Worm (Caenorhabditis elegans): ENCODE results near the gene K06H7.7.

Gene K06H7.7

ce11 chrIII:8130177-8130902 is 45.1 kb upstream of the K06H7.7 start, which contains the start of the genes rpl-21 and C14B9.10 (continued):
- TF ChIP-seq unc-86 (tag; optimal IDR thresholded peaks at IDR 0.05) (peak; percentile 74), efl-1 (optimal IDR thresholded peaks at IDR 0.05) (peak; percentile 87 to 91), efl-1 (GFP tag; optimal IDR thresholded peaks at IDR 0.05 in 1 of 2) (peak; percentile 77 to 97), nhr-71 (tag; optimal IDR thresholded peaks at IDR 0.05) (peak; percentile 92), nhr-47 (tag; optimal IDR thresholded peaks at IDR 0.05) (peak; percentile 86), grh-1 (GFP tag; IDR thresholded peaks at IDR 0.05) (peak; percentile 64), lsy-2 (tag; optimal IDR thresholded peaks at IDR 0.05) (peak; percentile 99), fkh-8 (tag; optimal IDR thresholded peaks at IDR 0.05) (peak; percentile 68), snpc-4 (tag; optimal IDR thresholded peaks at IDR 0.05) (peak; percentile 35), xbp-1 (tag; optimal IDR thresholded peaks at IDR 0.05) (peak; percentile 81), nhr-84 (tag; optimal IDR thresholded peaks at IDR 0.05) (no peak), lir-3 (tag; optimal IDR thresholded peaks at IDR 0.05; ENCODE audit: poor library complexity) (peak; percentile 48), rnt-1 (tag; optimal IDR thresholded peaks at IDR 0.05) (peak; percentile 86), lin-39 (tag; optimal IDR thresholded peaks at IDR 0.05) (peak; percentile 69), nhr-19 (GFP tag; conservative IDR thresholded peaks at IDR 0.05) (peak; percentile 85), mdl-1 (tag; optimal IDR thresholded peaks at IDR 0.05) (peak in 1 of 2 experiments; percentile 77), dpl-1 (GFP tag; optimal IDR thresholded peaks at IDR 0.05) (peak; percentile 75 to 80 (median 78)), zag-1 (tag; optimal IDR thresholded peaks at IDR 0.05) (no peak), C34B4.2 (tag; optimal IDR thresholded peaks at IDR 0.05) (no peak)

- no peak for TF ChIP-seq isw-1 (GFP tag; IDR thresholded peaks at IDR 0.05)
- TF ChIP-seq lsy-2 (tag; optimal IDR thresholded peaks at IDR 0.05) = peak in 1 of 2 experiments; percentile 28
- TF ChIP-seq irx-1 (tag; optimal IDR thresholded peaks at IDR 0.05) = no peak
- TF ChIP-seq ztf-11 (tag; optimal IDR thresholded peaks at IDR 0.05) = no peak
- no peak for TF ChIP-seq nhr-76 (tag; optimal IDR thresholded peaks at IDR 0.05)
Measured at ce11 chrIII:8129195-8129594, 43.9 kb upstream of the K06H7.7 start.

- no peak for TF ChIP-seq elt-3 (tag; optimal IDR thresholded peaks at IDR 0.05)
- no peak for TF ChIP-seq unc-30 (tag; optimal IDR thresholded peaks at IDR 0.05)
- no peak for TF ChIP-seq alr-1 (tag; optimal IDR thresholded peaks at IDR 0.05; ENCODE audit: borderline replicate concordance)
- TF ChIP-seq Y116A8C.19 (tag; optimal IDR thresholded peaks at IDR 0.05; ENCODE audit: borderline replicate concordance) = no peak
- no peak for TF ChIP-seq C16A3.4 (tag; optimal IDR thresholded peaks at IDR 0.05)
- no peak for TF ChIP-seq unc-62 (GFP tag; optimal IDR thresholded peaks at IDR 0.05)
- TF ChIP-seq sox-4 (tag; optimal IDR thresholded peaks at IDR 0.05) = no peak
- no peak for TF ChIP-seq grh-1 (GFP tag; IDR thresholded peaks at IDR 0.05)
- TF ChIP-seq irx-1 (tag; optimal IDR thresholded peaks at IDR 0.05) = no peak
- no peak for TF ChIP-seq aly-2 (tag; optimal IDR thresholded peaks at IDR 0.05)
- TF ChIP-seq egl-27 (tag; optimal IDR thresholded peaks at IDR 0.05) = no peak
- no peak for TF ChIP-seq fkh-10 (GFP tag; optimal IDR thresholded peaks at IDR 0.05)
- peak; percentile 29 for TF ChIP-seq swsn-7 (tag; optimal IDR thresholded peaks at IDR 0.05)
- no peak for TF ChIP-seq tlp-1 (tag; optimal IDR thresholded peaks at IDR 0.05)
- no peak for TF ChIP-seq skn-1 (tag; optimal IDR thresholded peaks at IDR 0.05)
- TF ChIP-seq ces-1 (GFP tag; optimal IDR thresholded peaks at IDR 0.05) = no peak
- TF ChIP-seq pax-3 (tag; optimal IDR thresholded peaks at IDR 0.05) = no peak
- no peak for TF ChIP-seq hlh-17 (GFP tag; optimal IDR thresholded peaks at IDR 0.05; ENCODE audit: borderline replicate concordance)
- peak; percentile 15 for TF ChIP-seq nhr-20 (tag; optimal IDR thresholded peaks at IDR 0.05)
- TF ChIP-seq snu-23 (GFP tag; optimal IDR thresholded peaks at IDR 0.05) = peak; percentile 34
- no peak for TF ChIP-seq unc-130 (tag; optimal IDR thresholded peaks at IDR 0.05)
- peak; percentile 71 for TF ChIP-seq lin-14 (GFP tag; optimal IDR thresholded peaks at IDR 0.05)
- TF ChIP-seq dsc-1 (tag; optimal IDR thresholded peaks at IDR 0.05) = peak; percentile 24
- no peak for TF ChIP-seq lin-39 (tag; optimal IDR thresholded peaks at IDR 0.05)
- TF ChIP-seq efl-1 (optimal IDR thresholded peaks at IDR 0.05) = peak in 1 of 2 experiments; percentile 23
- no peak for TF ChIP-seq efl-1 (GFP tag; optimal IDR thresholded peaks at IDR 0.05 in 1 of 2)
- TF ChIP-seq nhr-84 (tag; optimal IDR thresholded peaks at IDR 0.05) = no peak
- TF ChIP-seq lin-13 (GFP tag; optimal IDR thresholded peaks at IDR 0.05) = no peak
- TF ChIP-seq ceh-82 (tag; optimal IDR thresholded peaks at IDR 0.05) = peak in 1 of 3 experiments; percentile 8
- TF ChIP-seq vab-15 (tag; optimal IDR thresholded peaks at IDR 0.05) = no peak
- no peak for TF ChIP-seq ceh-63 (GFP tag; optimal IDR thresholded peaks at IDR 0.05)
Measured at ce11 chrIII:8126978-8127377, 41.7 kb upstream of the K06H7.7 start.
